Worm (Caenorhabditis elegans) whole organism, young adult: ENCODE data around the gene zig-13.
"Not testable (repeated sequence)": the region's sequence is repeated elsewhere in the genome, so short reads cannot be mapped to it uniquely, and the experiment has no call there.

Source experiments
- B0261.1 ChIP-seq: sonication (generic microtip); optimal IDR thresholded peaks from 2 replicates; lab custom pipeline; 2016; ENCODE audit warnings: mild to moderate bottlenecking, missing genetic modification characterization, moderate library complexity, missing compliant biosample characterization
- B0336.3 ChIP-seq: fragments of 200-800 bp; sonication (Bioruptor generic); IDR thresholded peaks from 2 replicates; pipeline ENCODE4 v1.3.6; 2022; ENCODE audit warnings: missing genetic modification characterization, missing compliant biosample characterization
- C17E4.6 ChIP-seq: fragments of 200-800 bp; sonication (Bioruptor generic); IDR thresholded peaks from 2 replicates; pipeline ENCODE4 v1.3.6; 2022; ENCODE audit warnings: missing genetic modification reagents, missing genetic modification characterization, missing compliant biosample characterization
- F23B12.7 ChIP-seq: sonication (generic microtip); optimal IDR thresholded peaks from 2 replicates; lab custom pipeline; 2017; ENCODE audit warnings: missing genetic modification characterization, mild to moderate bottlenecking, missing compliant biosample characterization, antibody characterized with exemption, moderate library complexity; ENCODE audit not compliant: insufficient read depth
- F33H1.4 ChIP-seq: fragments of 200-800 bp; sonication (Bioruptor generic); IDR thresholded peaks from 2 replicates; pipeline ENCODE4 v1.3.6; 2022; ENCODE audit warnings: missing genetic modification reagents, missing genetic modification characterization, missing compliant biosample characterization
- F52B5.7 ChIP-seq: sonication (generic microtip); optimal IDR thresholded peaks from 2 replicates; lab custom pipeline; 2016; ENCODE audit warnings: mild to moderate bottlenecking, missing genetic modification characterization, missing compliant biosample characterization
- Y53F4B.3 ChIP-seq: fragments of 200-800 bp; sonication (Bioruptor generic); IDR thresholded peaks from 2 replicates; pipeline ENCODE4 v1.3.6; 2022; ENCODE audit warnings: missing genetic modification reagents, missing genetic modification characterization, missing compliant biosample characterization
- Y95B8A.8 ChIP-seq: fragments of 200-800 bp; sonication (Bioruptor generic); IDR thresholded peaks from 2 replicates; pipeline ENCODE4 v1.3.6; 2022; ENCODE audit warnings: missing genetic modification reagents, missing genetic modification characterization, missing compliant biosample characterization
- ZK185.1 ChIP-seq: sonication (generic microtip); optimal IDR thresholded peaks from 2 replicates; lab custom pipeline; 2016; ENCODE audit warnings: mild to moderate bottlenecking, missing genetic modification characterization, missing compliant biosample characterization; ENCODE audit not compliant: poor library complexity, severe bottlenecking
- cebp-1 ChIP-seq, 2 experiments: fragments of 200-800 bp in 1 of 2; sonication (Bioruptor generic) in 1 of 2; sonication (generic microtip) in 1 of 2; IDR thresholded peaks in 1 of 2; optimal IDR thresholded peaks in 1 of 2; 2 replicates each; pipeline versions ENCODE4 v1.3.6 to Lab custom; 2017 to 2022; ENCODE audit warnings: missing compliant biosample characterization in 2 of 2, missing genetic modification characterization in 2 of 2, mild to moderate bottlenecking in 1 of 2, missing genetic modification reagents in 1 of 2, moderate library complexity in 1 of 2
- ceh-100 ChIP-seq: fragments of 200-800 bp; sonication (Bioruptor generic); IDR thresholded peaks from 2 replicates; pipeline ENCODE4 v1.3.6; 2022; ENCODE audit warnings: missing genetic modification reagents, missing genetic modification characterization, missing compliant biosample characterization
- die-1 ChIP-seq: sonication (generic microtip); optimal IDR thresholded peaks from 2 replicates; lab custom pipeline; 2016; ENCODE audit warnings: missing genotype, mild to moderate bottlenecking, missing genetic modification characterization, missing compliant biosample characterization
- egrh-3 ChIP-seq: fragments of 200-800 bp; sonication (Bioruptor generic); IDR thresholded peaks from 2 replicates; pipeline ENCODE4 v1.3.6; 2022; ENCODE audit warnings: missing genetic modification reagents, missing genetic modification characterization, missing compliant biosample characterization
- ekl-4 ChIP-seq: fragments of 200-800 bp; sonication (Bioruptor generic); IDR thresholded peaks from 2 replicates; pipeline ENCODE4 v1.3.6; 2022; ENCODE audit warnings: missing genetic modification reagents, missing genetic modification characterization, missing compliant biosample characterization
- lin-26 ChIP-seq: fragments of 200-800 bp; sonication (Bioruptor generic); IDR thresholded peaks from 2 replicates; pipeline ENCODE4 v1.3.6; 2022; ENCODE audit warnings: missing genetic modification reagents, missing genetic modification characterization, missing compliant biosample characterization
- lin-54 ChIP-seq: fragments of 200-800 bp; sonication (Bioruptor generic); optimal IDR thresholded peaks from 2 replicates; lab custom pipeline; 2018; ENCODE audit warnings: mild to moderate bottlenecking, missing genetic modification characterization, missing compliant biosample characterization
- lsl-1 ChIP-seq: fragments of 200-800 bp; sonication (Bioruptor generic); optimal IDR thresholded peaks from 2 replicates; lab custom pipeline; 2018; ENCODE audit warnings: mild to moderate bottlenecking, missing genetic modification characterization, moderate library complexity, missing compliant biosample characterization
- mel-28 ChIP-seq: sonication (generic microtip); optimal IDR thresholded peaks from 2 replicates; lab custom pipeline; 2016; ENCODE audit warnings: borderline replicate concordance, mild to moderate bottlenecking, missing genetic modification characterization, missing compliant biosample characterization
- mxl-1 ChIP-seq: sonication (generic microtip); optimal IDR thresholded peaks from 2 replicates; lab custom pipeline; 2016; ENCODE audit warnings: missing genetic modification characterization, missing compliant biosample characterization
- nfya-2 ChIP-seq: fragments of 200-800 bp; sonication (Bioruptor generic); IDR thresholded peaks from 2 replicates; pipeline ENCODE4 v1.3.6; 2022; ENCODE audit warnings: missing genetic modification reagents, missing genetic modification characterization, missing compliant biosample characterization
- nhr-120 ChIP-seq: fragments of 200-800 bp; sonication (Bioruptor generic); IDR thresholded peaks from 2 replicates; pipeline ENCODE4 v1.3.6; 2022; ENCODE audit warnings: missing genetic modification characterization, missing compliant biosample characterization
- nhr-179 ChIP-seq: sonication (generic microtip); optimal IDR thresholded peaks from 2 replicates; lab custom pipeline; 2016; ENCODE audit warnings: mild to moderate bottlenecking, missing genetic modification characterization, missing compliant biosample characterization
- nhr-80 ChIP-seq: sonication (generic microtip); optimal IDR thresholded peaks from 2 replicates; lab custom pipeline; 2016; ENCODE audit warnings: missing genetic modification characterization, missing compliant biosample characterization
- pbrm-1 ChIP-seq: fragments of 200-800 bp; sonication (Bioruptor generic); IDR thresholded peaks from 2 replicates; pipeline ENCODE4 v1.3.6; 2022; ENCODE audit warnings: missing genetic modification reagents, missing genetic modification characterization, missing compliant biosample characterization
- rec-8 ChIP-seq, 2 experiments: sonication (generic microtip); optimal IDR thresholded peaks; 2 replicates each; lab custom pipeline; 2016; ENCODE audit warnings: mild to moderate bottlenecking in 2 of 2, missing genetic modification characterization in 2 of 2, missing genetic modification reagents in 2 of 2, missing genotype in 2 of 2, missing biosample characterization in 1 of 2, missing compliant biosample characterization in 1 of 2, moderate library complexity in 1 of 2
- rpc-1 ChIP-seq, 2 experiments: fragments of 150-350 bp in 1 of 2; sonication (generic microtip) in 1 of 2; optimal IDR thresholded peaks; 2 replicates each; lab custom pipeline; 2014 to 2018; ENCODE audit warnings: missing biosample characterization in 1 of 2, missing genetic modification characterization in 1 of 2, missing genetic modification reagents in 1 of 2, missing genotype in 1 of 2
- snpc-1.3 ChIP-seq: sonication (generic microtip); optimal IDR thresholded peaks from 2 replicates; lab custom pipeline; 2017; ENCODE audit warnings: missing genetic modification characterization, mild to moderate bottlenecking, missing compliant biosample characterization, antibody characterized with exemption, moderate library complexity, missing genotype, missing genetic modification reagents; ENCODE audit not compliant: insufficient read depth
- snpc-3.4 ChIP-seq: sonication (generic microtip); optimal IDR thresholded peaks from 2 replicates; lab custom pipeline; 2017; ENCODE audit warnings: missing genetic modification characterization, mild to moderate bottlenecking, missing compliant biosample characterization, antibody characterized with exemption, moderate library complexity, missing genotype, missing genetic modification reagents
- tbp1 ChIP-seq: fragments of 200-800 bp; sonication (Bioruptor generic); optimal IDR thresholded peaks from 2 replicates; lab custom pipeline; 2018; ENCODE audit warnings: mild to moderate bottlenecking, missing genetic modification characterization, missing compliant biosample characterization
- tbx-9 ChIP-seq: sonication (generic microtip); optimal IDR thresholded peaks from 2 replicates; lab custom pipeline; 2016; ENCODE audit warnings: borderline replicate concordance, missing genetic modification characterization, inconsistent platforms, missing compliant biosample characterization
- zfh-2 ChIP-seq: fragments of 200-800 bp; sonication (Bioruptor generic); conservative IDR thresholded peaks from 2 replicates; pipeline ENCODE4 v1.3.6; 2022; ENCODE audit warnings: missing genetic modification reagents, missing genetic modification characterization, missing compliant biosample characterization
- ztf-22 ChIP-seq: fragments of 200-800 bp; sonication (Bioruptor generic); optimal IDR thresholded peaks from 2 replicates; lab custom pipeline; 2018; ENCODE audit warnings: mild to moderate bottlenecking, missing genetic modification characterization, moderate library complexity, missing compliant biosample characterization
- ztf-28 ChIP-seq: fragments of 200-800 bp; sonication (Bioruptor generic); IDR thresholded peaks from 2 replicates; pipeline ENCODE4 v1.3.6; 2022; ENCODE audit warnings: missing genetic modification reagents, missing genetic modification characterization, missing compliant biosample characterization

Gene zig-13

DNA sequence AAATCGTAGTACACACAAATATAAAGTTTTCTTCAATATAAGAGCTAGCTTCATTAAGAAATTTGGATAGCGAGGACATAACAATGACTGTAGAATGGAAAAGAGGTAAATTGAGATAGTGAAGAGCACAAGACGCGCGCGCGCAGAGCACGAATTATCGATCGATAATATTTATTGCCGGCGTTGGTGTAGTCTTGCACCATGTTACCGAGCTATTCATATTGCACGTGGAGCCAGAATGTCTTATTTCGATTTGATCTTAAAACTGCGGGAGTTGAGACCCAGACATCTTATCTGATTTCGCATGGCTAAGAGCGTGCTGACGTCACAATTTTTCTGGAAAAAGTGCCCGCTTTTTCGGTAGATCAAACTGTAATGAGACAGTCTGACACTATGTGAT, 12.9 kb upstream of the zig-13 start, which contains the start of gene F40G9.18:
Gene F40G9.18, minus strand, starts transcription at position 101 of the 400 bp plus-strand sequence.
- TF ChIP-seq lsl-1 (no peak), ekl-4 (GFP tag; lab: Robert Waterston, UW) (no peak), B0336.3 (GFP tag; lab: Robert Waterston, UW) (no peak), die-1 (tag; lab: Kevin White, UChicago) (no peak), tbx-9 (tag; lab: Kevin White, UChicago) (no peak), lin-54 (GFP tag; lab: Kevin White, UChicago) (no peak)

DNA sequence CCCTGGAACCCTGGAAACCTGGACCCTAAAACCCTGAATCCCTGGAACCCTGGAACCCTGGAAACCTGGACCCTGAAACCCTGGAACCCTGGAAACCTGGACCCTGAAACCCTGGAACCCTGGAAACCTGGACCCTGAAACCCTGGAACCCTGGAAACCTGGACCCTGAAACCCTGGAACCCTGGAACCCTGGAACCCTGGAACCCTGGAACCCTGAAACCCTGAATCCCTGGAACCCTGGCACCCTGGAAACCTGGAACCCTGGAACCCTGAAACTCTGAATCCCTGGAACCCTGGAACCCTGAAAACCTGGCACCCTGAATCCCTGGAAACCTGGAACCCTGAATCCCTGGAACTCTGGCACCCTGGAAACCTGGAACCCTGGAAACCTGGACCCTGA, 11.8 kb upstream of the zig-13 start:
- TF ChIP-seq egrh-3 (peak; percentile 85), zfh-2 (peak; percentile 82)

DNA sequence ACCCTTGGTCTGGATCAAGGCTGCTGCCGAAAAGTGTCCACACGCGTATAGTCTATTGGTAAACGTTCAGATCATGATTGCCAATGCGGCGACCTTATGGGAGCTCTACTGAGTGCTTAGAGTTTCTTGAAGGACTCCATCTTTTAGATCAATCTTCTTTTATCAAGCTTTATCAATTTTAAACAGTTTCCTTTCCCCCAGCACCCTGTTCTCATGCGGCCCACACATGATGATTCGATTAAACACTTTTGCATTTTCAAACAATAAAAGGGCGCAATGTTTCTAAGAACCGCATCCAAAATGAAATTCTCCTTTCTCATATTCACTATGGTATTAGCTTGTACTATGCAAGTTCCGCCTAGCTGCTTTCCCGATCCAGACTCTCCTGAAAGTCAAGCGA, 8.8 kb upstream of the zig-13 start, which contains the start of gene F40G9.7:
Gene F40G9.7, plus strand, starts transcription at position 301 of the 400 bp plus-strand sequence.
- TF ChIP-seq F33H1.4 (GFP tag; lab: Robert Waterston, UW), result no peak
- TF ChIP-seq C17E4.6 (GFP tag; lab: Robert Waterston, UW), result no peak
- TF ChIP-seq nhr-179, result no peak
- TF ChIP-seq Y95B8A.8 (GFP tag; lab: Robert Waterston, UW), result no peak
- TF ChIP-seq nhr-120 (GFP tag; lab: Robert Waterston, UW), result no peak
- TF ChIP-seq lin-54 (GFP tag; lab: Kevin White, UChicago), result no peak
- no peak for TF ChIP-seq rec-8 (tag; optimal IDR thresholded peaks at IDR 0.05; lab: Kevin White, UChicago)
- no peak for TF ChIP-seq tbx-9 (tag; lab: Kevin White, UChicago)
- TF ChIP-seq pbrm-1 (GFP tag; lab: Robert Waterston, UW), result no peak
- TF ChIP-seq mel-28, result no peak
- TF ChIP-seq ZK185.1, result no peak
- TF ChIP-seq nfya-2 (GFP tag; lab: Robert Waterston, UW), result no peak
- no peak for TF ChIP-seq snpc-1.3
- TF ChIP-seq ztf-28 (GFP tag; lab: Robert Waterston, UW), result no peak
- no peak for TF ChIP-seq F52B5.7 (tag; lab: Kevin White, UChicago)
- TF ChIP-seq, all 124 proteins: peak for 0

DNA sequence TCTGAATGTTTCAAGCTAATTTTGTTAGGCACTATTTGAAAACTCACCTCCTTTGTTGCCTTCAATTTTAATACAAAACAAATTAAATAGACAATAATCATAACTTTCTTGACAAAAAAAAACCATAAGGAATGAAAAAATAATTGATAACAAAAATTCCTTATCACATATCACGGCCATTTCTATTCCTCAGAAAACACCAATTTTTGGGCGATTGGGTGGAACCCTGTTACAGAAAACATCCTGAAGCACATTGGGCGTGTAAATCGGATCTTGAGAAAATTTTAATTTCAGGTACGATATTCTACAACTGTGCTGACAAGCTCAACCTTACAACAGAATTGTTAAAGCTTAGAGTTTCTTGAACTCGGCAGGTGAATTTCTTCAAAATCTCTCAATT, 8.2 kb upstream of the zig-13 start, which contains the start of gene F40G9.8:
Gene F40G9.8, minus strand, starts transcription at position 101 of the 400 bp plus-strand sequence.
- TF ChIP-seq ceh-100 (GFP tag; lab: Robert Waterston, UW), result no peak
- no peak for TF ChIP-seq Y53F4B.3
- TF ChIP-seq F23B12.7 (tag; lab: Kevin White, UChicago), result no peak
- no peak for TF ChIP-seq lin-26 (GFP tag; lab: Robert Waterston, UW)
- no peak for TF ChIP-seq mxl-1 (tag; lab: Kevin White, UChicago)
- TF ChIP-seq ztf-22, result no peak
- no peak for TF ChIP-seq nhr-80 (tag; lab: Kevin White, UChicago)
- no peak for TF ChIP-seq cebp-1 (GFP tag; IDR thresholded peaks at IDR 0.05; lab: Robert Waterston, UW)
- TF ChIP-seq cebp-1 (tag; optimal IDR thresholded peaks at IDR 0.05; lab: Kevin White, UChicago), result no peak
- no peak for TF ChIP-seq snpc-3.4 (tag; lab: Kevin White, UChicago)
- TF ChIP-seq, all 124 proteins: peak for 0

DNA sequence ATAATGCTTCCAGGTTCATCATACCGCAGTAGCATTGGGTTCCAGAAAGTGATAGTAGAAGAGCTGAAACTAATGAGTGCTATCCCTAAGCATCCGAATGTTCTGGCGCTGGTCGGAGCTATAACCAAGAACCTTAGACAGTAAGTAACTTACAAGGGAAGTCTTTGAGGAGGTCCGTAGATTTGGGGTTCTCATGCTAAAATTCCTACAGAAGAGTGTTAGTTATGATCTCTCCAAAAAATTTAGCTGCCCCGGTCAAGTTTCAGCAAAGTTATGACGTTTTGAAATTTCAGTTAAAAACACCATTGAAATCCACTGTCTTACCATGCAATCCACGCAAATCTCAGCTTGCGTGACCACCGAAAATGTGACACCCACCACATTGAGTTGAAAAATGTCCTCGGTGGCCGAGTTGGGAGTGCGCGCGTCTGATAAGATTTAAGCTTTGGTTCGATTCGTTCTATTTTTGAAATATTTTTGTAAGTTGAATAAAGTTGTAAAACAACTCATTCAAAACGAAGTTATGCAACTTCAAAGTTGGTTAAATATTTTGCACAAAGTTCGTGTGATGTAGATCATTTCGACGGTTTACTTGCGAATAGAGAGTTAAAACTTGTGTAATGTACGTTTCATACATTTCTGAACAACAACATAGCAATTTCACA, 4.3 kb upstream of the zig-13 start:
- TF ChIP-seq B0261.1 (tag; lab: Kevin White, UChicago) (peak; percentile 53), lin-26 (GFP tag; lab: Robert Waterston, UW) (peak; percentile 43; the same call in 1 of the 2 replicates), rpc-1 (tag; optimal IDR thresholded peaks at IDR 0.05; lab: Kevin White, UChicago) (peak; percentile 50), tbp1 (GFP tag; lab: Kevin White, UChicago) (peak; percentile 74)
- TF ChIP-seq rpc-1 (optimal IDR thresholded peaks at IDR 0.05; lab: Kevin White, UChicago), result not testable (repeated sequence)
